Fruit fly (Drosophila melanogaster): ENCODE results near the gene Ubqn.

The Ubqn gene

dm6 chrX:19645873-19646541 lies 37.6 kb upstream of the Ubqn start, which contains the start of gene Arp10:
Arp10 (minus strand) TSS chrX:19646176.
- peak; percentile 25 for TF ChIP-seq HLH106 (tag; optimal IDR thresholded peaks at IDR 0.05)
- peak; percentile 87 for TF ChIP-seq N (GFP tag; optimal IDR thresholded peaks at IDR 0.05)
- no peak for TF ChIP-seq Mio (GFP tag; optimal IDR thresholded peaks at IDR 0.05)
- TF ChIP-seq ey (GFP tag; optimal IDR thresholded peaks at IDR 0.05): no peak
- peak; percentile 5 for TF ChIP-seq Sp1 (GFP tag; optimal IDR thresholded peaks at IDR 0.05)
- peak; percentile 11 for TF ChIP-seq h (GFP tag; optimal IDR thresholded peaks at IDR 0.05)
- TF ChIP-seq Hnf4 (GFP tag; optimal IDR thresholded peaks at IDR 0.05): no peak
- no peak for TF ChIP-seq Rel (GFP tag; optimal IDR thresholded peaks at IDR 0.05)
- TF ChIP-seq Rel (tag; optimal IDR thresholded peaks at IDR 0.05): no peak

- TF ChIP-seq lola (GFP tag; optimal IDR thresholded peaks at IDR 0.05): no peak
- TF ChIP-seq Abd-B (GFP tag; optimal IDR thresholded peaks at IDR 0.05): no peak
- TF ChIP-seq CG9705 (GFP tag; optimal IDR thresholded peaks at IDR 0.05): peak; percentile 44
- TF ChIP-seq sage (GFP tag; optimal IDR thresholded peaks at IDR 0.05): no peak
- peak; percentile 56 for TF ChIP-seq HLH106 (tag; optimal IDR thresholded peaks at IDR 0.05)
- no peak for TF ChIP-seq rgr (GFP tag; optimal IDR thresholded peaks at IDR 0.05)
- TF ChIP-seq sv (GFP tag; optimal IDR thresholded peaks at IDR 0.05): peak; percentile 0
- TF ChIP-seq pan (optimal IDR thresholded peaks at IDR 0.05): no peak
- TF ChIP-seq OdsH (GFP tag; optimal IDR thresholded peaks at IDR 0.05): no peak
- peak; percentile 40 for TF ChIP-seq psq (GFP tag; optimal IDR thresholded peaks at IDR 0.05)
- peak; percentile 24 for TF ChIP-seq Sp1 (GFP tag; optimal IDR thresholded peaks at IDR 0.05)
- no peak for TF ChIP-seq jim (GFP tag; optimal IDR thresholded peaks at IDR 0.05)
- no peak for TF ChIP-seq woc (GFP tag; optimal IDR thresholded peaks at IDR 0.05)
- peak in 1 of 2 experiments; percentile 66 for TF ChIP-seq foxo (GFP tag; optimal IDR thresholded peaks at IDR 0.05)
- no peak for TF ChIP-seq h (GFP tag; optimal IDR thresholded peaks at IDR 0.05)
- no peak for TF ChIP-seq fru (GFP tag; optimal IDR thresholded peaks at IDR 0.05)
- TF ChIP-seq br (GFP tag; optimal IDR thresholded peaks at IDR 0.05): no peak
- TF ChIP-seq ey (GFP tag; optimal IDR thresholded peaks at IDR 0.05): peak; percentile 59
- no peak for TF ChIP-seq Hnf4 (GFP tag; optimal IDR thresholded peaks at IDR 0.05)
- no peak for TF ChIP-seq tai (GFP tag; optimal IDR thresholded peaks at IDR 0.05)
- no peak for TF ChIP-seq Vsx2 (GFP tag; optimal IDR thresholded peaks at IDR 0.05; ENCODE audit: partially characterized antibody)
- no peak for TF ChIP-seq N (GFP tag; optimal IDR thresholded peaks at IDR 0.05)
These were observed 31.7 kb upstream of the Ubqn start, which contains the start of the genes Ranbp21 and Elys for dm6 chrX:19651757-19652419. Ranbp21 (minus strand) TSS chrX:19652269. Elys (plus strand) TSS chrX:19652305.

dm6 chrX:19662583-19663195 lies 20.9 kb upstream of the Ubqn start:
- TF ChIP-seq Vsx2 (GFP tag; optimal IDR thresholded peaks at IDR 0.05; ENCODE audit: partially characterized antibody) (peak; percentile 85), dl (GFP tag; optimal IDR thresholded peaks at IDR 0.05; ENCODE audit: insufficient read depth in 1 of 2, partially characterized antibody in 2 of 2) (peak in 1 of 2 experiments; percentile 74), sage (GFP tag; optimal IDR thresholded peaks at IDR 0.05) (no peak), Sp1 (GFP tag; optimal IDR thresholded peaks at IDR 0.05) (no peak), Hr83 (GFP tag; optimal IDR thresholded peaks at IDR 0.05; ENCODE audit: poor library complexity, severe bottlenecking) (peak; percentile 53), Dif (GFP tag; optimal IDR thresholded peaks at IDR 0.05; ENCODE audit: partially characterized antibody) (peak; percentile 90), sv (GFP tag; optimal IDR thresholded peaks at IDR 0.05) (no peak), dmrt93B (GFP tag; optimal IDR thresholded peaks at IDR 0.05) (no peak), Mio (GFP tag; optimal IDR thresholded peaks at IDR 0.05) (no peak)

dm6 chrX:19663196-19663858 lies 20.3 kb upstream of the Ubqn start:
- TF ChIP-seq sv (GFP tag; optimal IDR thresholded peaks at IDR 0.05): no peak
- TF ChIP-seq Dfd (GFP tag; optimal IDR thresholded peaks at IDR 0.05): no peak
- TF ChIP-seq fru (GFP tag; optimal IDR thresholded peaks at IDR 0.05): peak; percentile 37
- TF ChIP-seq woc (GFP tag; optimal IDR thresholded peaks at IDR 0.05): peak; percentile 79
- peak; percentile 34 for TF ChIP-seq br (GFP tag; optimal IDR thresholded peaks at IDR 0.05)
- TF ChIP-seq h (GFP tag; optimal IDR thresholded peaks at IDR 0.05): peak; percentile 6
- peak; percentile 64 for TF ChIP-seq HLH106 (tag; optimal IDR thresholded peaks at IDR 0.05)
- TF ChIP-seq rgr (GFP tag; optimal IDR thresholded peaks at IDR 0.05): peak; percentile 14
- peak; percentile 39 for TF ChIP-seq ey (GFP tag; optimal IDR thresholded peaks at IDR 0.05)
- peak; percentile 16 for TF ChIP-seq OdsH (GFP tag; optimal IDR thresholded peaks at IDR 0.05)
- TF ChIP-seq Jra (GFP tag; optimal IDR thresholded peaks at IDR 0.05): no peak
- peak; percentile 37 for TF ChIP-seq psq (GFP tag; optimal IDR thresholded peaks at IDR 0.05)
- no peak for TF ChIP-seq lola (GFP tag; optimal IDR thresholded peaks at IDR 0.05)
- peak; percentile 3 for TF ChIP-seq Hr83 (GFP tag; optimal IDR thresholded peaks at IDR 0.05; ENCODE audit: poor library complexity, severe bottlenecking)
- TF ChIP-seq foxo (GFP tag; optimal IDR thresholded peaks at IDR 0.05): peak in 1 of 2 experiments; percentile 45
- TF ChIP-seq dl (GFP tag; optimal IDR thresholded peaks at IDR 0.05; ENCODE audit: insufficient read depth in 1 of 2, partially characterized antibody in 2 of 2): peak in 1 of 2 experiments; percentile 33
- no peak for TF ChIP-seq dmrt93B (GFP tag; optimal IDR thresholded peaks at IDR 0.05)
- TF ChIP-seq Sp1 (GFP tag; optimal IDR thresholded peaks at IDR 0.05): peak; percentile 68
- no peak for TF ChIP-seq jim (GFP tag; optimal IDR thresholded peaks at IDR 0.05)
- TF ChIP-seq Abd-B (GFP tag; optimal IDR thresholded peaks at IDR 0.05): no peak
- TF ChIP-seq CG9705 (GFP tag; optimal IDR thresholded peaks at IDR 0.05): peak; percentile 5

Measured in whole organism, wandering third instar larva.